Fruit fly (Drosophila melanogaster) whole organism, embryonic: Measurements from ENCODE around the gene CG32280.

Experiments used
- Atf-2 ChIP-seq: fragments of 200-800 bp; sonication (Bioruptor generic); optimal IDR thresholded peaks from 2 replicates; lab custom pipeline; 2016; ENCODE audit warnings: missing biosample characterization, missing genetic modification characterization
- B-H2 ChIP-seq: fragments of 200-800 bp; sonication (Bioruptor generic); optimal IDR thresholded peaks from 2 replicates; lab custom pipeline; 2018; ENCODE audit warnings: missing biosample characterization, mild to moderate bottlenecking, missing genetic modification characterization
- CG10543 ChIP-seq: fragments of 200-800 bp; sonication (Bioruptor generic); optimal IDR thresholded peaks from 3 replicates; lab custom pipeline; 2017; ENCODE audit warnings: missing biosample characterization, mild to moderate bottlenecking, missing genetic modification characterization, moderate library complexity
- CG11247 ChIP-seq: fragments of 200-800 bp; sonication (Bioruptor generic); IDR thresholded peaks from 2 replicates; pipeline ENCODE4 v1.3.6; 2022; ENCODE audit warnings: missing biosample characterization, missing genetic modification characterization
- CG1603 ChIP-seq: fragments of 200-800 bp; sonication (Bioruptor generic); optimal IDR thresholded peaks from 2 replicates; lab custom pipeline; 2019; ENCODE audit warnings: missing biosample characterization, mild to moderate bottlenecking, missing genetic modification characterization, moderate library complexity
- CG1647 ChIP-seq: fragments of 200-800 bp; sonication (Bioruptor generic); optimal IDR thresholded peaks from 3 replicates; lab custom pipeline; 2016; ENCODE audit warnings: missing biosample characterization, missing genetic modification characterization
- CG17802 ChIP-seq: fragments of 200-800 bp; sonication (Bioruptor generic); optimal IDR thresholded peaks from 2 replicates; lab custom pipeline; 2018; ENCODE audit warnings: missing biosample characterization, mild to moderate bottlenecking, missing genetic modification characterization, moderate library complexity
- CG2199 ChIP-seq: fragments of 200-800 bp; sonication (Bioruptor generic); IDR thresholded peaks from 3 replicates; pipeline ENCODE4 v1.3.6; 2022; ENCODE audit warnings: missing biosample characterization, missing genetic modification characterization
- CG30020 ChIP-seq: fragments of 200-800 bp; optimal IDR thresholded peaks from 2 replicates; lab custom pipeline; 2019; ENCODE audit warnings: missing biosample characterization, mild to moderate bottlenecking, missing genetic modification characterization, moderate library complexity
- CG30403 ChIP-seq: fragments of 200-800 bp; sonication (Bioruptor generic); optimal IDR thresholded peaks from 3 replicates; lab custom pipeline; 2016; ENCODE audit warnings: missing biosample characterization, missing genetic modification characterization
- CG30431 ChIP-seq: fragments of 200-800 bp; sonication (Bioruptor generic); optimal IDR thresholded peaks from 2 replicates; lab custom pipeline; 2017; ENCODE audit warnings: missing biosample characterization, missing genetic modification characterization
- CG31365 ChIP-seq: fragments of 200-800 bp; sonication (Bioruptor generic); optimal IDR thresholded peaks from 2 replicates; lab custom pipeline; 2018; ENCODE audit warnings: missing biosample characterization, mild to moderate bottlenecking, missing genetic modification characterization
- CG31441 ChIP-seq: fragments of 200-800 bp; sonication (Bioruptor generic); IDR thresholded peaks from 2 replicates; pipeline ENCODE4 v1.3.6; 2022; ENCODE audit warnings: missing biosample characterization, missing genetic modification characterization
- CG3407 ChIP-seq: fragments of 200-800 bp; sonication (Bioruptor generic); optimal IDR thresholded peaks from 2 replicates; lab custom pipeline; 2018; ENCODE audit warnings: missing biosample characterization, mild to moderate bottlenecking, missing genetic modification characterization
- CG34376 ChIP-seq: fragments of 200-800 bp; sonication (Bioruptor generic); optimal IDR thresholded peaks from 2 replicates; lab custom pipeline; 2018; ENCODE audit warnings: missing biosample characterization, mild to moderate bottlenecking, missing genetic modification characterization
- CG4854 ChIP-seq: fragments of 200-800 bp; sonication (Bioruptor generic); optimal IDR thresholded peaks from 2 replicates; lab custom pipeline; 2016; ENCODE audit warnings: missing biosample characterization, missing genetic modification characterization, inconsistent platforms
- CG6683 ChIP-seq: fragments of 200-800 bp; sonication (Bioruptor generic); optimal IDR thresholded peaks from 2 replicates; lab custom pipeline; 2017; ENCODE audit warnings: missing biosample characterization, mild to moderate bottlenecking, missing genetic modification characterization, missing genetic modification reagents
- CG7839 ChIP-seq: fragments of 200-800 bp; sonication (Bioruptor generic); optimal IDR thresholded peaks from 3 replicates; lab custom pipeline; 2018; ENCODE audit warnings: missing biosample characterization, mild to moderate bottlenecking, missing genetic modification characterization, moderate library complexity
- CG8478 ChIP-seq: fragments of >200 bp; optimal IDR thresholded peaks from 2 replicates; lab custom pipeline; 2018
- CG9817 ChIP-seq: fragments of 200-800 bp; sonication (Bioruptor generic); optimal IDR thresholded peaks from 2 replicates; lab custom pipeline; 2018; ENCODE audit warnings: missing biosample characterization, mild to moderate bottlenecking, missing genetic modification characterization, moderate library complexity
- CG9876 ChIP-seq: fragments of 200-800 bp; sonication (Bioruptor generic); optimal IDR thresholded peaks from 2 replicates; lab custom pipeline; 2016; ENCODE audit warnings: missing biosample characterization, missing genetic modification characterization
- CHES-1-like ChIP-seq: fragments of 200-800 bp; sonication (Bioruptor generic); optimal IDR thresholded peaks from 2 replicates; lab custom pipeline; 2016; ENCODE audit warnings: missing biosample characterization, missing genetic modification characterization
- CTCF ChIP-seq: fragments of 200-800 bp; sonication (Bioruptor generic); optimal IDR thresholded peaks from 2 replicates; lab custom pipeline; 2017; ENCODE audit warnings: missing biosample characterization, mild to moderate bottlenecking, missing genetic modification characterization, moderate library complexity
- Dip2 ChIP-seq: fragments of 200-800 bp; sonication (Bioruptor generic); IDR thresholded peaks from 2 replicates; pipeline ENCODE4 v1.3.6; 2022; ENCODE audit warnings: missing biosample characterization, missing genetic modification characterization
- E2f2 ChIP-seq: fragments of 200-800 bp; sonication (Bioruptor generic); IDR thresholded peaks from 2 replicates; pipeline ENCODE4 v1.3.6; 2022; ENCODE audit warnings: missing biosample characterization, missing genetic modification characterization
- Fer2 ChIP-seq: fragments of 200-800 bp; sonication (Bioruptor generic); optimal IDR thresholded peaks from 2 replicates; lab custom pipeline; 2018; ENCODE audit warnings: missing biosample characterization, mild to moderate bottlenecking, missing genetic modification characterization, moderate library complexity
- Fer3 ChIP-seq: fragments of 200-800 bp; sonication (Bioruptor generic); optimal IDR thresholded peaks from 2 replicates; lab custom pipeline; 2018; ENCODE audit warnings: missing biosample characterization, mild to moderate bottlenecking, missing genetic modification characterization, moderate library complexity
- MESR4 ChIP-seq: fragments of 200-800 bp; sonication (Bioruptor generic); optimal IDR thresholded peaks from 2 replicates; lab custom pipeline; 2018; ENCODE audit warnings: missing biosample characterization, mild to moderate bottlenecking, missing genetic modification characterization, moderate library complexity
- NK7.1 ChIP-seq: fragments of 200-800 bp; sonication (Bioruptor generic); optimal IDR thresholded peaks from 3 replicates; lab custom pipeline; 2016; ENCODE audit warnings: missing biosample characterization, missing genetic modification characterization
- Opbp ChIP-seq: fragments of 200-800 bp; sonication (Bioruptor generic); IDR thresholded peaks from 3 replicates; pipeline ENCODE4 v1.3.6; 2022; ENCODE audit warnings: missing biosample characterization, missing genetic modification characterization; ENCODE audit not compliant: partially characterized antibody
- Rfx ChIP-seq: fragments of 200-800 bp; sonication (Bioruptor generic); IDR thresholded peaks from 2 replicates; pipeline ENCODE4 v1.3.6; 2022; ENCODE audit warnings: missing biosample characterization, missing genetic modification characterization
- Usf ChIP-seq: fragments of 200-800 bp; sonication (Bioruptor generic); optimal IDR thresholded peaks from 2 replicates; lab custom pipeline; 2017; ENCODE audit warnings: missing genotype, missing biosample characterization, missing genetic modification characterization
- abd-A ChIP-seq: fragments of 200-800 bp; sonication (Bioruptor generic); optimal IDR thresholded peaks from 3 replicates; lab custom pipeline; 2019; ENCODE audit warnings: missing biosample characterization, mild to moderate bottlenecking, missing genetic modification characterization, moderate library complexity
- ap ChIP-seq: fragments of 200-800 bp; sonication (Bioruptor generic); IDR thresholded peaks from 2 replicates; pipeline ENCODE4 v1.3.6; 2022; ENCODE audit warnings: missing biosample characterization, missing genetic modification characterization
- az2 ChIP-seq: fragments of 200-800 bp; sonication (Bioruptor generic); optimal IDR thresholded peaks from 3 replicates; lab custom pipeline; 2016; ENCODE audit warnings: missing biosample characterization, missing genetic modification characterization
- bowl ChIP-seq: fragments of 200-800 bp; sonication (Bioruptor generic); IDR thresholded peaks from 2 replicates; pipeline ENCODE4 v1.3.6; 2022; ENCODE audit warnings: missing biosample characterization, missing genetic modification characterization
- cg ChIP-seq: fragments of 200-800 bp; sonication (Bioruptor generic); optimal IDR thresholded peaks from 3 replicates; lab custom pipeline; 2019; ENCODE audit warnings: missing biosample characterization, mild to moderate bottlenecking, missing genetic modification characterization, moderate library complexity
- dan ChIP-seq: fragments of 200-800 bp; sonication (Bioruptor generic); IDR thresholded peaks from 2 replicates; pipeline ENCODE4 v1.3.6; 2022; ENCODE audit warnings: missing biosample characterization, missing genetic modification characterization
- ems ChIP-seq: fragments of 200-800 bp; sonication (Bioruptor generic); optimal IDR thresholded peaks from 3 replicates; lab custom pipeline; 2016; ENCODE audit warnings: missing biosample characterization, missing genetic modification characterization
- eve ChIP-seq, 2 experiments: fragments of >200 bp; optimal IDR thresholded peaks; 2 replicates each; lab custom pipeline; 2017; ENCODE audit warnings: missing biosample characterization in 2 of 2, missing genetic modification characterization in 2 of 2
- ftz-f1 ChIP-seq: fragments of 200-800 bp; sonication (Bioruptor generic); optimal IDR thresholded peaks from 2 replicates; lab custom pipeline; 2016; ENCODE audit warnings: missing biosample characterization, missing genetic modification characterization
- gcm2 ChIP-seq: fragments of 200-800 bp; sonication (Bioruptor generic); optimal IDR thresholded peaks from 2 replicates; lab custom pipeline; 2016; ENCODE audit warnings: missing biosample characterization, missing genetic modification characterization
- gsb ChIP-seq: fragments of 200-800 bp; sonication (Bioruptor generic); IDR thresholded peaks from 2 replicates; pipeline ENCODE4 v1.3.6; 2022; ENCODE audit warnings: missing biosample characterization, missing genetic modification characterization
- h ChIP-seq: fragments of >200 bp; optimal IDR thresholded peaks from 2 replicates; lab custom pipeline; 2017
- her ChIP-seq: fragments of 200-800 bp; sonication (Bioruptor generic); optimal IDR thresholded peaks from 2 replicates; lab custom pipeline; 2016; ENCODE audit warnings: missing biosample characterization, missing genetic modification characterization
- kah ChIP-seq: fragments of 200-800 bp; sonication (Bioruptor generic); optimal IDR thresholded peaks from 2 replicates; lab custom pipeline; 2018; ENCODE audit warnings: missing biosample characterization, mild to moderate bottlenecking, missing genetic modification characterization
- pnt ChIP-seq: fragments of 200-800 bp; sonication (Bioruptor generic); optimal IDR thresholded peaks from 3 replicates; lab custom pipeline; 2016; ENCODE audit warnings: missing biosample characterization, missing genetic modification characterization
- repo ChIP-seq: fragments of 200-800 bp; sonication (Bioruptor generic); optimal IDR thresholded peaks from 2 replicates; lab custom pipeline; 2016; ENCODE audit warnings: missing biosample characterization, missing genetic modification characterization
- slbo ChIP-seq: fragments of 200-800 bp; sonication (Bioruptor generic); IDR thresholded peaks from 2 replicates; pipeline ENCODE4 v1.3.6; 2022; ENCODE audit warnings: missing biosample characterization, missing genetic modification characterization
- so ChIP-seq: fragments of 200-800 bp; sonication (Bioruptor generic); IDR thresholded peaks from 3 replicates; pipeline ENCODE4 v1.3.6; 2022; ENCODE audit warnings: missing biosample characterization, missing genetic modification characterization
- ssp ChIP-seq: fragments of 200-800 bp; sonication (Bioruptor generic); IDR thresholded peaks from 2 replicates; pipeline ENCODE4 v1.3.6; 2022; ENCODE audit warnings: missing biosample characterization, missing genetic modification characterization
- wor ChIP-seq: fragments of 200-800 bp; sonication (Bioruptor generic); IDR thresholded peaks from 2 replicates; pipeline ENCODE4 v1.3.6; 2022; ENCODE audit warnings: missing biosample characterization, missing genetic modification characterization
- zf30C ChIP-seq: fragments of 200-800 bp; sonication (Bioruptor generic); optimal IDR thresholded peaks from 3 replicates; lab custom pipeline; 2018; ENCODE audit warnings: missing biosample characterization, mild to moderate bottlenecking, missing genetic modification characterization

Gene CG32280

DNA sequence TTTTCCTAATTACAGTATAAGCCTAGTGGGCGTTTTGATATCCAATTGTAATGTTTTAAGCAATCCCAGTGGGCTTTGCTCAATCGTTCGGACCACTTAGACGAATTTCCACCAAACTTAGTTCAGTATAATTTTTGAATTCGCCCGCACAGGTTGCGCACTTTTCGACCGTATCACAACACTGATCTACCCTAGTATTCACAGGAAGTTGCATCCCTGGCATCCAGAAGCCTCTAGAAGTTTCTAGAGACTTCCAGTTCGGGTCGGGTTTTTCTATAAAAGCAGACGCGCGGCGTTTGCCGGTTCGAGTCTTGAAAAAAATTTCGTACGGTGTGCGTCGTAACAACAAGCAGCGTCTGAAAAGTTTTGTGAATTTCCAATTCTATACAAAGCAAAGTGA is 27.9 kb downstream of the CG32280 start, which contains the start of gene Hsp83 (continued):
- TF ChIP-seq CG9876 (GFP tag; lab: Kevin White, UChicago), result peak; percentile 89
- TF ChIP-seq CG31441 (GFP tag; lab: Robert Waterston, UW), result peak; percentile 91
- peak; percentile 93 for TF ChIP-seq CG1647 (GFP tag; lab: Kevin White, UChicago)
- peak; percentile 84 for TF ChIP-seq Atf-2
- peak; percentile 98 for TF ChIP-seq Fer3 (tag; lab: Kevin White, UChicago)
- TF ChIP-seq so (GFP tag; lab: Robert Waterston, UW), result peak; percentile 95
- peak; percentile 83 for TF ChIP-seq gsb (GFP tag; lab: Robert Waterston, UW)
- TF ChIP-seq CG3407 (GFP tag; lab: Kevin White, UChicago), result peak; percentile 94
- TF ChIP-seq wor (GFP tag; lab: Robert Waterston, UW), result peak; percentile 41; the same call in 1 of the 2 replicates
- peak; percentile 91 for TF ChIP-seq Fer2 (tag; lab: Kevin White, UChicago)
- TF ChIP-seq CTCF (GFP tag; lab: Kevin White, UChicago), result peak; percentile 80
- peak; percentile 84 for TF ChIP-seq slbo (GFP tag; lab: Robert Waterston, UW)
- peak; percentile 100 for TF ChIP-seq CG34376
- peak; percentile 80 for TF ChIP-seq ftz-f1 (GFP tag; lab: Kevin White, UChicago)
- peak; percentile 89 for TF ChIP-seq CG30431
- TF ChIP-seq abd-A (tag; lab: Kevin White, UChicago), result no peak
- TF ChIP-seq MESR4 (GFP tag; lab: Kevin White, UChicago), result peak; percentile 92
- TF ChIP-seq CG30020 (tag; lab: Kevin White, UChicago), result peak; percentile 48
- TF ChIP-seq az2 (GFP tag; lab: Kevin White, UChicago), result peak; percentile 83
- TF ChIP-seq CG31365 (tag; lab: Kevin White, UChicago), result peak; percentile 95
- TF ChIP-seq Dip2, result no peak
- TF ChIP-seq dan (GFP tag; lab: Robert Waterston, UW), result no peak
- peak; percentile 97 for TF ChIP-seq kah
- peak; percentile 95 for TF ChIP-seq CG1603
- peak; percentile 92 for TF ChIP-seq gcm2 (GFP tag; lab: Kevin White, UChicago)
- TF ChIP-seq cg (GFP tag; lab: Kevin White, UChicago), result no peak
- peak; percentile 92 for TF ChIP-seq ems (GFP tag; lab: Kevin White, UChicago)
- no peak for TF ChIP-seq eve (GFP tag; optimal IDR thresholded peaks at IDR 0.05; lab: Kevin White, UChicago)
- TF ChIP-seq repo (GFP tag; lab: Kevin White, UChicago), result peak; percentile 94
- TF ChIP-seq CG17802 (tag; lab: Kevin White, UChicago), result peak; percentile 86
- peak; percentile 81; the same call in 1 of the 2 replicates for TF ChIP-seq bowl (GFP tag; lab: Robert Waterston, UW)
- peak; percentile 88 for TF ChIP-seq ap
- peak; percentile 57; the same call in 2 of the 3 replicates for TF ChIP-seq Opbp (GFP tag; lab: Robert Waterston, UW)
- TF ChIP-seq her, result peak; percentile 96
- TF ChIP-seq Rfx (GFP tag; lab: Robert Waterston, UW), result peak; percentile 97
- TF ChIP-seq CG6683 (GFP tag; lab: Kevin White, UChicago), result peak; percentile 97
- peak; percentile 100 for TF ChIP-seq CG10543 (GFP tag; lab: Kevin White, UChicago)
- TF ChIP-seq CG9817 (tag; lab: Kevin White, UChicago), result peak; percentile 88
- peak; percentile 30 for TF ChIP-seq pnt (GFP tag; lab: Kevin White, UChicago)
- peak; percentile 97 for TF ChIP-seq E2f2 (GFP tag; lab: Robert Waterston, UW)
- TF ChIP-seq NK7.1 (GFP tag; lab: Kevin White, UChicago), result peak; percentile 95
- TF ChIP-seq ssp (GFP tag; lab: Robert Waterston, UW), result peak; percentile 65
- no peak for TF ChIP-seq CG8478 (lab: Kevin White, UChicago)
- TF ChIP-seq CG2199 (GFP tag; lab: Robert Waterston, UW), result peak; percentile 75; the same call in 1 of the 3 replicates
- peak; percentile 96 for TF ChIP-seq CHES-1-like (GFP tag; lab: Kevin White, UChicago)
- TF ChIP-seq zf30C (GFP tag; lab: Kevin White, UChicago), result peak; percentile 84
- peak; percentile 82 for TF ChIP-seq CG30403 (GFP tag; lab: Kevin White, UChicago)
- no peak for TF ChIP-seq h (lab: Kevin White, UChicago)
- peak; percentile 95 for TF ChIP-seq CG4854
- peak; percentile 91 for TF ChIP-seq CG7839 (tag; lab: Kevin White, UChicago)
- peak; percentile 65 for TF ChIP-seq Usf (GFP tag; lab: Kevin White, UChicago)
- TF ChIP-seq CG11247, result peak; percentile 95
- TF ChIP-seq B-H2 (GFP tag; lab: Kevin White, UChicago), result peak; percentile 99
